Worm (Caenorhabditis elegans) whole organism, L2 larva: ENCODE data around the gene syx-5.

Source experiments
- aly-2 ChIP-seq: fragments of 150-350 bp; optimal IDR thresholded peaks from 2 replicates; lab custom pipeline; 2014; ENCODE audit warnings: missing biosample characterization, missing genetic modification characterization
- ama-1 ChIP-seq: fragments of 150-350 bp; optimal IDR thresholded peaks from 2 replicates; lab custom pipeline; 2018; ENCODE audit warnings: inconsistent platforms
- ceh-82 ChIP-seq: fragments of 150-350 bp; optimal IDR thresholded peaks from 2 replicates; lab custom pipeline; 2014; ENCODE audit warnings: missing biosample characterization, missing genetic modification characterization
- lin-39 ChIP-seq: fragments of 150-350 bp; optimal IDR thresholded peaks from 2 replicates; lab custom pipeline; 2014; ENCODE audit warnings: missing biosample characterization, missing genetic modification reagents, missing genetic modification characterization
- lsy-2 ChIP-seq, 2 experiments: fragments of 150-350 bp in 1 of 2; sonication (generic microtip) in 1 of 2; optimal IDR thresholded peaks; 2 replicates each; lab custom pipeline; 2014 to 2017; ENCODE audit warnings: missing biosample characterization in 2 of 2, missing genetic modification characterization in 2 of 2
- nhr-10 ChIP-seq: sonication (generic microtip); optimal IDR thresholded peaks from 2 replicates; lab custom pipeline; 2017; ENCODE audit warnings: missing biosample characterization, missing genetic modification characterization
- nhr-12 ChIP-seq: fragments of 150-350 bp; optimal IDR thresholded peaks from 2 replicates; lab custom pipeline; 2014; ENCODE audit warnings: missing biosample characterization, missing genetic modification characterization
- nhr-6 ChIP-seq: fragments of 150-350 bp; optimal IDR thresholded peaks from 2 replicates; lab custom pipeline; 2014; ENCODE audit warnings: missing biosample characterization, missing genetic modification characterization
- nhr-77 ChIP-seq: fragments of 150-350 bp; optimal IDR thresholded peaks from 2 replicates; lab custom pipeline; 2014; ENCODE audit warnings: missing biosample characterization, missing genetic modification characterization
- skn-1 ChIP-seq: sonication (generic microtip); optimal IDR thresholded peaks from 2 replicates; lab custom pipeline; 2017; ENCODE audit warnings: missing biosample characterization, missing genetic modification characterization
- snpc-4 ChIP-seq: fragments of 150-350 bp; optimal IDR thresholded peaks from 2 replicates; lab custom pipeline; 2014; ENCODE audit warnings: missing biosample characterization, missing genetic modification characterization
- unc-39 ChIP-seq: fragments of 150-350 bp; optimal IDR thresholded peaks from 2 replicates; lab custom pipeline; 2014; ENCODE audit warnings: missing biosample characterization, missing genetic modification characterization
- unc-62 ChIP-seq: fragments of 150-350 bp; optimal IDR thresholded peaks from 2 replicates; lab custom pipeline; 2014; ENCODE audit warnings: missing biosample characterization, missing genetic modification reagents, missing genetic modification characterization
- ztf-4 ChIP-seq: fragments of 150-350 bp; optimal IDR thresholded peaks from 2 replicates; lab custom pipeline; 2014; ENCODE audit warnings: missing biosample characterization, missing genetic modification characterization

- TF ChIP-seq snpc-4 (no peak), unc-39 (tag; lab: Kevin White, UChicago) (no peak), lin-39 (no peak), skn-1 (no peak), unc-62 (no peak), ama-1 (lab: Kevin White, UChicago) (no peak), ceh-82 (tag; lab: Kevin White, UChicago) (no peak), nhr-10 (no peak), aly-2 (tag; lab: Kevin White, UChicago) (no peak), ztf-4 (tag; lab: Kevin White, UChicago) (no peak), nhr-6 (tag; lab: Kevin White, UChicago) (no peak), nhr-77 (no peak), nhr-12 (no peak), lsy-2 (tag; optimal IDR thresholded peaks at IDR 0.05; lab: Kevin White, UChicago) (no peak)
Measured at ce11 chrV:11776538-11776937, 11.8 kb downstream of the syx-5 start, which contains the start of gene F55A11.6.
